Worm (Caenorhabditis elegans): ENCODE results near the gene cox-6B.

The cox-6B gene

DNA sequence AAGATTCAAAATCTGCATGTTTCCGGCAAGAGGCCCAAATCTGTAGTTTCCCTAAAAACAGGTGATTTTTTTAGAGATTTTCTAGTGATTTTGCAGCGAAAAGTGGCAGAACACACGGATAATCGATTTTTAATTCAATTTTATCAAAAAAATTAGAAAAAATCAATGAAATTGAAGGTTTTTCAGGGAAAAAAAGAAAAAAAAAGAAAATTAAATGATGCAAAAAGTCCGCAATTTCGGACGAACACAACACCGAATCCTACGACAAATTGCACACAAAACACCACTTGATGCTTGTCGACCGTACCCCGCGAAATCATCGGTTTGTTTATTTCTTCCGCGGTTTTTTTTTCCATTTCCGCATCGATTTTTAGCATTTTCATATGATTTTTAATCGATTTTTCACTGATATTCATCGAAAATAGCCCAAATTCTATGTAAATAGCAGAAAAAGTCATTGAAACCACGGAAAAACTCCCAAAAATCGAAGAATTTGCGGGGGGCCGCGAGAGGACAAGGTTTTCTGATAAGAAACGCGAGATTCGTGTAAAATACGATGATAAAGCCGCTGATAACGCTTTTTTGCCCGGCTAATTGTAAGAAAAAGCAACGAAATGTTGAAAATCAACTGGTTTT is 115.6 kb downstream of the cox-6B start, which contains the start of gene tufm-1 (continued):
- TF ChIP-seq ceh-44 (GFP tag; IDR thresholded peaks at IDR 0.05) (no peak), ctbp-1 (GFP tag; IDR thresholded peaks at IDR 0.05) (no peak), ztf-11 (tag; optimal IDR thresholded peaks at IDR 0.05) (no peak), ceh-32 (tag; optimal IDR thresholded peaks at IDR 0.05; ENCODE audit: poor library complexity) (no peak), dpl-1 (GFP tag; optimal IDR thresholded peaks at IDR 0.05) (peak; percentile 54), dmd-9 (GFP tag; IDR thresholded peaks at IDR 0.05) (no peak), daf-19 (GFP tag; conservative IDR thresholded peaks at IDR 0.05) (no peak), nhr-42 (GFP tag; IDR thresholded peaks at IDR 0.05) (no peak), pqm-1 (tag; optimal IDR thresholded peaks at IDR 0.05) (no peak), nhr-237 (tag; optimal IDR thresholded peaks at IDR 0.05) (no peak)

DNA sequence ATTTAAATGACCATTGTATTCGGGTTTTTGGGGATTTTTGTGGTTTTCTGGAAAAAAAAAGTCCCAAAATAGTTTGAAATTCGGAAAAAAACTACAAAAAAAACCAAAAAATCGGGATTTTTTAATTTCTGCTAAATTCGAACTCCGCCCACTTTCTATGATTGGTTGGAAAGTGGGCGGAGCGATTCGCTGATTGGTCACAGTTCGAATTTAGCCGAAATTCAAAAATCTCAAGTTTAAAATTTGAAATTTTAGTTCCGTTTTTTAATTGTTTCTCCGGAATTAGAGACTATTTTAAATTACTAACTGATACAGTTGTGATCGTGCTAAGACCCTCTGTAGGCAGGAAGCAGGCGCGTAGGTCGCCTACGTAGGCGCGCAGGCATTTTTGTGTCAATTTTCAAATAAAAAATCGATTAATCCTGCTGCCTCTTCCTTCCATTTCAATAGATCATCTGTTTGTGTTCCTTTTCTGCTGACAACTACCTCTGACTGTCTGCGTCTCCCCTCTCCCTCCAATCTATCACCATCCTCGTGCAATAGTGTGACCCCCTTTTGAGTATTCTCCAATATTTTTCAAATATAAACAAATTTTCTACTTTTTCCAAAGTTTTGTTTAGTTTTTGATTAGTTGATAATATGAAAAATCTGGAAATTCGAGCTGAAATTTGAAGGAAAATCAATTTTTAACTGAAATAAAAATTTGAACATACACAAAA is 116.9 kb downstream of the cox-6B start:
- TF ChIP-seq hmg-1.1 (GFP tag; IDR thresholded peaks at IDR 0.05): 0 out of 2 replicates have a peak, but pooled peaks have one; percentile 14
- TF ChIP-seq ceh-62 (tag; optimal IDR thresholded peaks at IDR 0.05): no peak
- no peak for TF ChIP-seq lim-7 (GFP tag; IDR thresholded peaks at IDR 0.05)
- TF ChIP-seq zag-1 (tag; optimal IDR thresholded peaks at IDR 0.05): no peak
- peak; percentile 80 for TF ChIP-seq hlh-30 (tag; optimal IDR thresholded peaks at IDR 0.05; ENCODE audit: insufficient read depth)
- TF ChIP-seq ztf-11 (tag; optimal IDR thresholded peaks at IDR 0.05): no peak
- peak; percentile 56 for TF ChIP-seq aha-1 (tag)
- no peak for TF ChIP-seq dve-1 (tag; optimal IDR thresholded peaks at IDR 0.05; ENCODE audit: insufficient read depth)
- TF ChIP-seq rbr-2 (tag; optimal IDR thresholded peaks at IDR 0.05): no peak
- TF ChIP-seq lin-29 (GFP tag; IDR thresholded peaks at IDR 0.05): no peak
- no peak for TF ChIP-seq jun-1 (tag; optimal IDR thresholded peaks at IDR 0.05)
- peak in 1 of 2 experiments; percentile 41 for TF ChIP-seq lsy-2 (tag; optimal IDR thresholded peaks at IDR 0.05)
- TF ChIP-seq nhr-10 (tag; optimal IDR thresholded peaks at IDR 0.05): no peak
- TF ChIP-seq daf-12 (tag; optimal IDR thresholded peaks at IDR 0.05): no peak
- no peak for TF ChIP-seq zfp-3 (GFP tag; conservative IDR thresholded peaks at IDR 0.05)
- no peak for TF ChIP-seq mdt-29 (GFP tag; IDR thresholded peaks at IDR 0.05)
- no peak for TF ChIP-seq fos-1 (tag; optimal IDR thresholded peaks at IDR 0.05)
- TF ChIP-seq D1046.2 (GFP tag; IDR thresholded peaks at IDR 0.05): no peak
- TF ChIP-seq nhr-28 (tag; optimal IDR thresholded peaks at IDR 0.05): peak; percentile 13
- no peak for TF ChIP-seq nhr-42 (GFP tag; IDR thresholded peaks at IDR 0.05)
- TF ChIP-seq pqm-1 (tag; optimal IDR thresholded peaks at IDR 0.05): no peak
- no peak for TF ChIP-seq attf-4 (tag; optimal IDR thresholded peaks at IDR 0.05)
- no peak for TF ChIP-seq arid-1 (GFP tag; conservative IDR thresholded peaks at IDR 0.05)
- TF ChIP-seq fkh-10 (GFP tag; optimal IDR thresholded peaks at IDR 0.05): no peak
- TF ChIP-seq snpc-4 (tag; optimal IDR thresholded peaks at IDR 0.05): no peak
- no peak for TF ChIP-seq dmd-9 (GFP tag; IDR thresholded peaks at IDR 0.05)
- no peak for TF ChIP-seq skn-1 (tag; optimal IDR thresholded peaks at IDR 0.05)

DNA sequence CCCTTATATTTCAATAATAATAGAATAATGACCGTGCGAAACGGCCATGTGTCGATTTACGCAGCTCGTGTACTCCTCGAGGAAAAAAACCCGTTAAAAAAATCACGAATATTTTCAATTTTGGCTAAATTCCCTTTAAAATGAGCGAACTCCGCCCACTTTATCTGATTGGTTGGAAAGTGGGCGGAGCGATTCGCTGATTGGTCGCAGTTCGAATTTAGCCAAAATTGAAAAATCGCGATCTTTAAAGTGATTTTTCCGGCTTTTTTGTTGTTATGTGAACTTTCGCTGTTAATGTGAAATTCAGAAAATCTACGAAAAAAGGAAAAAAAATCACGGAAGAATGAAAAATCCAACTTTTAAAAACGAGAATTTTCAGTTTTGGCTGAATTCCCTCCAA is 118.4 kb downstream of the cox-6B start:
- TF ChIP-seq F26F4.8 (GFP tag; conservative IDR thresholded peaks at IDR 0.05) (no peak), lin-13 (GFP tag; optimal IDR thresholded peaks at IDR 0.05) (no peak), daf-19 (GFP tag; conservative IDR thresholded peaks at IDR 0.05) (no peak), aha-1 (tag) (peak; percentile 65), php-3 (GFP tag; IDR thresholded peaks at IDR 0.05) (no peak), F10B5.3 (tag; optimal IDR thresholded peaks at IDR 0.05) (no peak)

Measured in whole organism, L4 larva.